Fruit fly (Drosophila melanogaster) whole organism, embryonic: ENCODE results near the gene CG7183.

Experiments used
- Blimp-1 ChIP-seq: fragments of 200-800 bp; sonication (Bioruptor generic); optimal IDR thresholded peaks from 3 replicates; lab custom pipeline; 2018; ENCODE audit warnings: missing biosample characterization, missing genetic modification characterization, mild to moderate bottlenecking, moderate library complexity, missing genetic modification reagents
- CG10274 ChIP-seq: fragments of 200-800 bp; sonication (Bioruptor generic); optimal IDR thresholded peaks from 3 replicates; lab custom pipeline; 2017; ENCODE audit warnings: missing biosample characterization, mild to moderate bottlenecking, missing genetic modification characterization
- CG30403 ChIP-seq: fragments of 200-800 bp; sonication (Bioruptor generic); optimal IDR thresholded peaks from 3 replicates; lab custom pipeline; 2016; ENCODE audit warnings: missing biosample characterization, missing genetic modification characterization
- CG7786 ChIP-seq: fragments of 200-800 bp; sonication (Bioruptor generic); optimal IDR thresholded peaks from 2 replicates; lab custom pipeline; 2016; ENCODE audit warnings: missing biosample characterization, missing genetic modification characterization
- Deaf1 ChIP-seq: fragments of 200-800 bp; optimal IDR thresholded peaks from 3 replicates; lab custom pipeline; 2019; ENCODE audit warnings: missing biosample characterization, mild to moderate bottlenecking, missing genetic modification characterization, moderate library complexity
- al ChIP-seq: fragments of 200-800 bp; sonication (Bioruptor generic); IDR thresholded peaks from 2 replicates; pipeline ENCODE4 v1.3.6; 2022; ENCODE audit warnings: missing biosample characterization, missing genetic modification characterization
- bbx ChIP-seq: fragments of 200-800 bp; sonication (Bioruptor generic); IDR thresholded peaks from 2 replicates; pipeline ENCODE4 v1.3.6; 2022; ENCODE audit warnings: missing biosample characterization, missing genetic modification characterization; ENCODE audit not compliant: partially characterized antibody
- caup ChIP-seq: fragments of 200-800 bp; sonication (Bioruptor generic); optimal IDR thresholded peaks from 3 replicates; lab custom pipeline; 2017; ENCODE audit warnings: missing biosample characterization, mild to moderate bottlenecking, missing genetic modification characterization, moderate library complexity; ENCODE audit not compliant: severe bottlenecking
- cg ChIP-seq: fragments of 200-800 bp; sonication (Bioruptor generic); optimal IDR thresholded peaks from 3 replicates; lab custom pipeline; 2019; ENCODE audit warnings: missing biosample characterization, mild to moderate bottlenecking, missing genetic modification characterization, moderate library complexity
- gcm ChIP-seq: fragments of 200-800 bp; sonication (Bioruptor generic); optimal IDR thresholded peaks from 2 replicates; lab custom pipeline; 2019; ENCODE audit warnings: missing biosample characterization, mild to moderate bottlenecking, missing genetic modification characterization, moderate library complexity
- onecut ChIP-seq: fragments of 200-800 bp; sonication (Bioruptor generic); IDR thresholded peaks from 2 replicates; pipeline ENCODE4 v1.3.6; 2022; ENCODE audit warnings: missing biosample characterization, missing genetic modification characterization
- pfk ChIP-seq: fragments of 200-800 bp; sonication (Bioruptor generic); optimal IDR thresholded peaks from 2 replicates; lab custom pipeline; 2018; ENCODE audit warnings: missing biosample characterization, mild to moderate bottlenecking, missing genetic modification characterization, moderate library complexity
- trh ChIP-seq: fragments of 200-800 bp; sonication (Bioruptor generic); optimal IDR thresholded peaks from 2 replicates; lab custom pipeline; 2016; ENCODE audit warnings: missing biosample characterization, missing genetic modification characterization

dm6 chr3R:18261602-18262001, 41.1 kb upstream of the CG7183 start:
- TF ChIP-seq cg (GFP tag; lab: Kevin White, UChicago) (no peak), Deaf1 (tag; lab: Kevin White, UChicago) (no peak), pfk (GFP tag; lab: Kevin White, UChicago) (no peak), caup (no peak), CG30403 (GFP tag; lab: Kevin White, UChicago) (no peak), trh (GFP tag; lab: Kevin White, UChicago) (no peak), gcm (no peak), bbx (GFP tag; lab: Robert Waterston, UW) (no peak), Blimp-1 (GFP tag; lab: Kevin White, UChicago) (no peak), CG10274 (GFP tag; lab: Kevin White, UChicago) (no peak), CG7786 (GFP tag; lab: Kevin White, UChicago) (no peak), al (GFP tag; lab: Robert Waterston, UW) (no peak), onecut (GFP tag; lab: Robert Waterston, UW) (no peak)
